Worm (Caenorhabditis elegans): Measurements from ENCODE around the gene pqn-68.

pqn-68 gene

ce11 chrV:13000068-13000467 is 47.6 kb downstream of the pqn-68 start:
- TF ChIP-seq tbx-37 (GFP tag; conservative IDR thresholded peaks at IDR 0.05) = no peak
- no peak for TF ChIP-seq ama-1 (optimal IDR thresholded peaks at IDR 0.05)
- no peak for TF ChIP-seq flt-1 (GFP tag; IDR thresholded peaks at IDR 0.05)
- TF ChIP-seq scrt-1 (GFP tag; IDR thresholded peaks at IDR 0.05) = no peak
- no peak for TF ChIP-seq tra-4 (tag; optimal IDR thresholded peaks at IDR 0.05)
- no peak for TF ChIP-seq pes-1 (GFP tag; IDR thresholded peaks at IDR 0.05)
- no peak for TF ChIP-seq F13C5.2 (tag; optimal IDR thresholded peaks at IDR 0.05)
- no peak for TF ChIP-seq hnd-1 (tag; optimal IDR thresholded peaks at IDR 0.05)
- no peak for TF ChIP-seq B0310.2 (tag; optimal IDR thresholded peaks at IDR 0.05)
- no peak for TF ChIP-seq sea-1 (GFP tag; conservative IDR thresholded peaks at IDR 0.05)
- no peak for TF ChIP-seq aly-1 (tag; optimal IDR thresholded peaks at IDR 0.05)
- TF ChIP-seq hmg-4 (GFP tag; optimal IDR thresholded peaks at IDR 0.05) = no peak

- TF ChIP-seq tra-4 (tag; optimal IDR thresholded peaks at IDR 0.05) (no peak), tbx-37 (GFP tag; conservative IDR thresholded peaks at IDR 0.05) (no peak), tbx-11 (GFP tag; IDR thresholded peaks at IDR 0.05) (no peak), ets-7 (tag; optimal IDR thresholded peaks at IDR 0.05) (no peak), ceh-13 (GFP tag; optimal IDR thresholded peaks at IDR 0.05) (no peak)
Observed at ce11 chrV:13002070-13002469, 49.6 kb downstream of the pqn-68 start, which contains the start of gene inft-2. TSS of gene inft-2 (plus strand) at chrV:13002317.
